Worm (Caenorhabditis elegans): Measurements from ENCODE around the gene lmp-1.

The lmp-1 gene

ce11 chrX:6364196-6364595, 13.3 kb downstream of the lmp-1 start, which contains the start of gene C03B1.4:
C03B1.4 (plus strand) TSS chrX:6364496.
- TF ChIP-seq mdl-1 (tag; optimal IDR thresholded peaks at IDR 0.05) (no peak), fos-1 (tag; optimal IDR thresholded peaks at IDR 0.05) (no peak), nhr-25 (tag; optimal IDR thresholded peaks at IDR 0.05; ENCODE audit: borderline replicate concordance, insufficient read depth) (no peak), ctbp-1 (GFP tag; IDR thresholded peaks at IDR 0.05) (no peak), F26F4.8 (GFP tag; conservative IDR thresholded peaks at IDR 0.05) (no peak), skn-1 (tag; optimal IDR thresholded peaks at IDR 0.05) (no peak), mep-1 (tag; optimal IDR thresholded peaks at IDR 0.05) (no peak), snpc-4 (tag; optimal IDR thresholded peaks at IDR 0.05) (no peak), hlh-30 (tag; optimal IDR thresholded peaks at IDR 0.05; ENCODE audit: insufficient read depth) (no peak), nhr-77 (tag; optimal IDR thresholded peaks at IDR 0.05) (no peak), egl-27 (tag; optimal IDR thresholded peaks at IDR 0.05) (no peak)

ce11 chrX:6360658-6361057, 16.8 kb downstream of the lmp-1 start, which contains the start of gene C03B1.14:
C03B1.14 (minus strand) TSS chrX:6360758.
- TF ChIP-seq ama-1 (optimal IDR thresholded peaks at IDR 0.05) (no peak), dpl-1 (GFP tag; optimal IDR thresholded peaks at IDR 0.05) (no peak), ceh-44 (GFP tag; IDR thresholded peaks at IDR 0.05) (no peak), Y5F2A.4 (GFP tag; optimal IDR thresholded peaks at IDR 0.05) (no peak), mdl-1 (tag; optimal IDR thresholded peaks at IDR 0.05) (no peak), aha-1 (tag) (no peak), zip-11 (GFP tag; IDR thresholded peaks at IDR 0.05) (no peak), dmd-8 (GFP tag; IDR thresholded peaks at IDR 0.05) (no peak), R02D3.7 (tag; optimal IDR thresholded peaks at IDR 0.05) (no peak)

ce11 chrX:6360077-6360476, 17.4 kb downstream of the lmp-1 start:
- TF ChIP-seq madf-9 (GFP tag; conservative IDR thresholded peaks at IDR 0.05) (no peak), dmd-9 (GFP tag; IDR thresholded peaks at IDR 0.05) (no peak), aha-1 (tag) (peak; percentile 97)

- TF ChIP-seq mdl-1 (tag; optimal IDR thresholded peaks at IDR 0.05) = no peak
- TF ChIP-seq unc-62 (GFP tag; optimal IDR thresholded peaks at IDR 0.05 in 1 of 2) = peak in 1 of 2 experiments; percentile 25
- TF ChIP-seq unc-62 (tag; optimal IDR thresholded peaks at IDR 0.05) = no peak
- no peak for TF ChIP-seq zip-11 (GFP tag; IDR thresholded peaks at IDR 0.05)
These were observed 19.7 kb downstream of the lmp-1 start, which contains the start of gene C03B1.10 for ce11 chrX:6357772-6358171. C03B1.10 (minus strand) TSS chrX:6357872.

- TF ChIP-seq daf-16 (GFP tag; optimal IDR thresholded peaks at IDR 0.05) (no peak), daf-16 (tag; optimal IDR thresholded peaks at IDR 0.05) (peak; percentile 31), aha-1 (tag) (peak; percentile 87), zfp-2 (tag; optimal IDR thresholded peaks at IDR 0.05) (no peak), ama-1 (optimal IDR thresholded peaks at IDR 0.05) (no peak), F10B5.3 (tag; optimal IDR thresholded peaks at IDR 0.05) (no peak), spr-3 (GFP tag; optimal IDR thresholded peaks at IDR 0.05) (no peak)
These were observed 22.4 kb downstream of the lmp-1 start, which contains the start of gene C03B1.5 for ce11 chrX:6355030-6355635. C03B1.5 (plus strand) TSS chrX:6355585.

- TF ChIP-seq nhr-42 (GFP tag; IDR thresholded peaks at IDR 0.05) (no peak), unc-62 (GFP tag; optimal IDR thresholded peaks at IDR 0.05 in 1 of 2) (peak in 1 of 2 experiments; percentile 25), unc-62 (tag; optimal IDR thresholded peaks at IDR 0.05) (no peak)
These were observed 23.7 kb downstream of the lmp-1 start for ce11 chrX:6353763-6354162.

ce11 chrX:6350016-6350415, 27.5 kb downstream of the lmp-1 start, which contains the start of gene C03B1.6:
C03B1.6 (plus strand) TSS chrX:6350316.
- no peak for TF ChIP-seq zip-11 (GFP tag; IDR thresholded peaks at IDR 0.05)
- TF ChIP-seq spr-1 (tag; optimal IDR thresholded peaks at IDR 0.05) = no peak
- no peak for TF ChIP-seq nhr-11 (tag; optimal IDR thresholded peaks at IDR 0.05)
- TF ChIP-seq hif-1 (tag; optimal IDR thresholded peaks at IDR 0.05) = no peak
- TF ChIP-seq unc-39 (tag; optimal IDR thresholded peaks at IDR 0.05) = no peak
- no peak for TF ChIP-seq aha-1 (tag)
- no peak for TF ChIP-seq nhr-76 (tag; optimal IDR thresholded peaks at IDR 0.05)
- no peak for TF ChIP-seq F49E8.2 (tag; optimal IDR thresholded peaks at IDR 0.05; ENCODE audit: borderline replicate concordance)
